Fruit fly (Drosophila melanogaster) whole organism, pupa: Measurements from ENCODE around the gene CG45105.
A peak's percentile ranks its signal among the peaks of the same experiment; 100 is the strongest.

Source experiments
- CG10348 ChIP-seq: fragments of 200-800 bp; sonication (Bioruptor generic); IDR thresholded peaks from 2 replicates; pipeline ENCODE4 v1.3.6; 2022; ENCODE audit warnings: missing biosample characterization, missing genetic modification characterization
- CG12605 ChIP-seq: fragments of 200-800 bp; sonication (Bioruptor generic); IDR thresholded peaks from 2 replicates; pipeline ENCODE4 v1.3.6; 2022; ENCODE audit warnings: missing biosample characterization, missing genetic modification characterization
- CG13204 ChIP-seq: fragments of 200-800 bp; sonication (Bioruptor generic); optimal IDR thresholded peaks from 2 replicates; lab custom pipeline; 2018; ENCODE audit warnings: missing biosample characterization, mild to moderate bottlenecking, missing genetic modification characterization, moderate library complexity
- CG14655 ChIP-seq: fragments of 200-800 bp; sonication (Bioruptor generic); optimal IDR thresholded peaks from 3 replicates; lab custom pipeline; 2017; ENCODE audit warnings: mild to moderate bottlenecking, missing biosample characterization, missing genetic modification reagents, missing genetic modification characterization
- CG15710 ChIP-seq: fragments of 200-800 bp; sonication (Bioruptor generic); optimal IDR thresholded peaks from 2 replicates; lab custom pipeline; 2018; ENCODE audit warnings: missing biosample characterization, mild to moderate bottlenecking, missing genetic modification characterization, moderate library complexity
- CG17806 ChIP-seq: fragments of 200-800 bp; sonication (Bioruptor generic); optimal IDR thresholded peaks from 2 replicates; lab custom pipeline; 2018; ENCODE audit warnings: missing biosample characterization, mild to moderate bottlenecking, missing genetic modification characterization, moderate library complexity
- CG32121 ChIP-seq: fragments of 200-800 bp; sonication (Bioruptor generic); IDR thresholded peaks from 2 replicates; pipeline ENCODE4 v1.3.6; 2022; ENCODE audit warnings: missing biosample characterization, missing genetic modification characterization
- CG34367 ChIP-seq: fragments of 200-800 bp; sonication (Bioruptor generic); optimal IDR thresholded peaks from 2 replicates; lab custom pipeline; 2018; ENCODE audit warnings: missing biosample characterization, mild to moderate bottlenecking, missing genetic modification characterization
- CG4496 ChIP-seq: fragments of 200-800 bp; sonication (Bioruptor generic); IDR thresholded peaks from 3 replicates; pipeline ENCODE4 v1.3.6; 2022; ENCODE audit warnings: missing biosample characterization, missing genetic modification characterization
- CG8159 ChIP-seq: fragments of 200-800 bp; sonication (Bioruptor generic); optimal IDR thresholded peaks from 3 replicates; lab custom pipeline; 2018; ENCODE audit warnings: missing biosample characterization, mild to moderate bottlenecking, missing genetic modification characterization, moderate library complexity
- CG8301 ChIP-seq: fragments of 200-800 bp; sonication (Bioruptor generic); optimal IDR thresholded peaks from 2 replicates; lab custom pipeline; 2018; ENCODE audit warnings: missing biosample characterization, mild to moderate bottlenecking, missing genetic modification characterization
- CG9948 ChIP-seq: fragments of 200-800 bp; sonication (Bioruptor generic); optimal IDR thresholded peaks from 2 replicates; lab custom pipeline; 2018; ENCODE audit warnings: missing biosample characterization, mild to moderate bottlenecking, missing genetic modification characterization, moderate library complexity
- D1 ChIP-seq: fragments of 200-800 bp; sonication (Bioruptor generic); optimal IDR thresholded peaks from 2 replicates; lab custom pipeline; 2018; ENCODE audit warnings: missing biosample characterization, mild to moderate bottlenecking, missing genetic modification characterization, moderate library complexity
- EcR ChIP-seq: fragments of 200-800 bp; sonication (Bioruptor generic); optimal IDR thresholded peaks from 3 replicates; lab custom pipeline; 2019; ENCODE audit warnings: missing biosample characterization, missing genetic modification characterization, mild to moderate bottlenecking, moderate library complexity, missing genetic modification reagents
- Ets98B ChIP-seq: fragments of 200-800 bp; sonication (Bioruptor generic); IDR thresholded peaks from 2 replicates; pipeline ENCODE4 v1.3.6; 2022; ENCODE audit warnings: missing biosample characterization, missing genetic modification characterization
- Pif1A ChIP-seq: fragments of 200-800 bp; sonication (Bioruptor generic); optimal IDR thresholded peaks from 3 replicates; lab custom pipeline; 2016; ENCODE audit warnings: missing biosample characterization, missing genetic modification characterization
- Pif1B ChIP-seq: fragments of 200-800 bp; sonication (Bioruptor generic); optimal IDR thresholded peaks from 3 replicates; lab custom pipeline; 2016; ENCODE audit warnings: missing biosample characterization, missing genetic modification characterization
- Snoo ChIP-seq: fragments of 200-800 bp; sonication (Bioruptor generic); optimal IDR thresholded peaks from 3 replicates; lab custom pipeline; 2017; ENCODE audit warnings: missing biosample characterization, mild to moderate bottlenecking, missing genetic modification characterization, inconsistent platforms
- fd96Ca ChIP-seq: fragments of 200-800 bp; sonication (Bioruptor generic); IDR thresholded peaks from 3 replicates; pipeline ENCODE4 v1.3.6; 2022; ENCODE audit warnings: missing biosample characterization, missing genetic modification characterization
- gl ChIP-seq: fragments of 200-800 bp; sonication (Bioruptor generic); optimal IDR thresholded peaks from 2 replicates; lab custom pipeline; 2018; ENCODE audit warnings: missing biosample characterization, mild to moderate bottlenecking, missing genetic modification characterization
- rn ChIP-seq: fragments of 200-800 bp; sonication (Bioruptor generic); IDR thresholded peaks from 2 replicates; pipeline ENCODE4 v1.3.6; 2022; ENCODE audit warnings: missing biosample characterization, missing genetic modification characterization

CG45105 gene

dm6 chr3R:15917907-15918306, at the start of gene CG45105:
CG45105 (minus strand) TSS chr3R:15918007.
- TF ChIP-seq CG10348 (no peak), CG32121 (GFP tag; lab: Robert Waterston, UW) (no peak), CG4496 (GFP tag; lab: Robert Waterston, UW) (no peak), CG9948 (no peak), Ets98B (GFP tag; lab: Robert Waterston, UW) (no peak), CG17806 (tag; lab: Kevin White, UChicago) (no peak), rn (GFP tag; lab: Robert Waterston, UW) (no peak), Pif1B (no peak), fd96Ca (GFP tag; lab: Robert Waterston, UW) (no peak), CG12605 (GFP tag; lab: Robert Waterston, UW) (no peak), EcR (no peak), CG8159 (no peak), CG15710 (tag; lab: Kevin White, UChicago) (no peak), Pif1A (GFP tag; lab: Kevin White, UChicago) (no peak), CG8301 (no peak), gl (tag; lab: Kevin White, UChicago) (no peak), CG14655 (GFP tag; lab: Kevin White, UChicago) (no peak), Snoo (tag; lab: Kevin White, UChicago) (no peak)
- TF ChIP-seq, all 21 proteins: peak for 0

dm6 chr3R:15965169-15965568, 47.4 kb upstream of the CG45105 start, which contains the start of the genes CG32856 and Rbf2:
CG32856 (minus strand) TSS chr3R:15965351.
Rbf2 (plus strand) TSS chr3R:15965446.
- TF ChIP-seq CG32121 (GFP tag; lab: Robert Waterston, UW) (peak; percentile 70), CG13204 (GFP tag; lab: Kevin White, UChicago) (no peak), fd96Ca (GFP tag; lab: Robert Waterston, UW) (no peak), Pif1A (GFP tag; lab: Kevin White, UChicago) (no peak), Ets98B (GFP tag; lab: Robert Waterston, UW) (no peak), CG12605 (GFP tag; lab: Robert Waterston, UW) (no peak; the same call in 1 of the 2 replicates), EcR (peak; percentile 35), D1 (no peak), CG15710 (tag; lab: Kevin White, UChicago) (peak; percentile 94), gl (tag; lab: Kevin White, UChicago) (no peak), CG17806 (tag; lab: Kevin White, UChicago) (peak; percentile 51), Pif1B (no peak), CG8159 (no peak), CG14655 (GFP tag; lab: Kevin White, UChicago) (no peak), CG8301 (no peak), CG4496 (GFP tag; lab: Robert Waterston, UW) (no peak), rn (GFP tag; lab: Robert Waterston, UW) (no peak), CG10348 (peak; percentile 56; the same call in 1 of the 2 replicates), CG34367 (tag; lab: Kevin White, UChicago) (peak; percentile 89), Snoo (tag; lab: Kevin White, UChicago) (peak; percentile 83), CG9948 (peak; percentile 90)

DNA sequence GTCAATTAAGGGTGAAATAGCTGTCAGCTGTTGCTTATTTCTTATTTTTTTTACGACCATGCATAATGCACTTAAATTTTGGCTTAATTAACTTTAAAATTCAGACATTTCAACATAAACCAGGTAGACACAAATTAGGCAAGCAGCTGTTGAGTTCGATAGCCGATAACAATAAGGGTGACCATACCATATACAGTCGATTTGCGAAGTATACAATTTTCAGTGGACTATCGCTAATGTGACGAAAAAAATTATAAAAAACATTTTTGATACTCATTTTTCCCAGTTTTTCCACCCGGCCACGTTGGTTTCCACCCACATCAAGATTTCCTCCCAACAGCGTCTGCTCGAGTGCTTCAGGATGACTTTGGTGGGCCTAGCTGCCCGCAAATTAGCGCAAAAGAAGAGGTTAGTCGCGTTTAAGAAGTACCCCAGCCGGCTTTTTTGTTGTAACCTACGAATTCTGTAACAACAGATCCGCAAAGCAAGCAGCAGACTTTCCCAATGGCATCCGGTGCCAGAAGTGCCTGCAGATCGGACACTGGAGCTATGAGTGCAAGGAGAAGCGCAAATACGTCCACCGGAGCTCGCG, 46.0 kb upstream of the CG45105 start, which contains the start of the genes CG4287 and CG5516:
CG4287 (minus strand) TSS at position 178 of the 592 bp plus-strand sequence.
CG5516 (plus strand) TSS at position 195 of the 592 bp plus-strand sequence.
- TF ChIP-seq CG34367 (tag; lab: Kevin White, UChicago) = no peak
- no peak for TF ChIP-seq Pif1A (GFP tag; lab: Kevin White, UChicago)

DNA sequence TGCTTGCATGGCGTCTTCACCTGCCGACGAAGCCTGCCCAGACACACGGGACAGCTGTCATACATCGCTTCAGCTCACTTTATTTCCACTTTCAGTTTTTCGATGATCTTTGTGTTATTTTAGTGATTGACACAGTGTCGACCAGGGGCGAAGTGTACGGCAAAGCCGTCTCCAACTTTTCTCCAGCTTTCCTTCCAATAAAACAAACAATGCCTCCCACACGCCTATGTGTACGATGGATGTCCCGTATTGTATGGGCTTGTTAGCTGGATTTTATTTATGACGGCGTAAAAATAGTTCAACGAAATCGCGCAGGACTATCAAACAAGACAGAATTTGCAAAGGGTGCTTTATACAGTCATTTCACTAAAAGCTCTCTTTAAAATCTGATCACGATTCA, 33.0 kb upstream of the CG45105 start, which contains the start of the genes CG31088 and CG46383:
CG31088 (minus strand) TSS at position 101 of the 400 bp plus-strand sequence.
CG46383 (minus strand) TSS at position 101 of the 400 bp plus-strand sequence.
- TF ChIP-seq Pif1A (GFP tag; lab: Kevin White, UChicago) = no peak
- no peak for TF ChIP-seq CG8301
- no peak for TF ChIP-seq Ets98B (GFP tag; lab: Robert Waterston, UW)
- no peak for TF ChIP-seq CG17806 (tag; lab: Kevin White, UChicago)
- TF ChIP-seq, all 21 proteins: peak for 0

DNA sequence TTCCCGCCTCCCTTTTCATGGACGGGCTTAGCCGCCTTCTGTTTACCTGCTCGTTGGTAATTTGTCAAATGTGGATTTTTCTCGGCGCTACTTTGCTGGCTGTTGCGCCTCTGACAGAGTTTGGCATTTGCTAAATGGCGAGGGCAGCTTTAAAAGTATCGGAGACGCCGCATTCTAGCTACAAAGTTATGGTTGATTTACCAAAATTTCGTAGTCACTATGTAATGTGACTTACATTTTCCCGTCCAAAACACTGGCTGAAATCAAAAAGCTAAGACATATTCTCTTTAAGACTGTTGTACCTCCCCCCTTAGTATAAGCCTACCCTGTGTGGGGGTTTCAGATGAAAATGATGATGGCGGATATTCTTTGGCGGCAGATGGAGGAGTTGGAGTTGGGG, 29.8 kb upstream of the CG45105 start:
- TF ChIP-seq CG4496 (GFP tag; lab: Robert Waterston, UW) (no peak), CG13204 (GFP tag; lab: Kevin White, UChicago) (no peak), CG34367 (tag; lab: Kevin White, UChicago) (no peak), Ets98B (GFP tag; lab: Robert Waterston, UW) (no peak), Pif1B (no peak), CG32121 (GFP tag; lab: Robert Waterston, UW) (no peak), CG10348 (no peak), CG14655 (GFP tag; lab: Kevin White, UChicago) (no peak), CG9948 (no peak), CG8301 (no peak), CG8159 (no peak), CG15710 (tag; lab: Kevin White, UChicago) (no peak), CG17806 (tag; lab: Kevin White, UChicago) (no peak), gl (tag; lab: Kevin White, UChicago) (no peak)
- TF ChIP-seq, all 21 proteins: peak for 0

dm6 chr3R:15937708-15938107, 19.9 kb upstream of the CG45105 start:
- TF ChIP-seq Pif1A (GFP tag; lab: Kevin White, UChicago) (no peak), CG34367 (tag; lab: Kevin White, UChicago) (no peak), CG14655 (GFP tag; lab: Kevin White, UChicago) (no peak), rn (GFP tag; lab: Robert Waterston, UW) (no peak), CG10348 (no peak), CG8301 (no peak), Pif1B (no peak), CG12605 (GFP tag; lab: Robert Waterston, UW) (no peak), CG4496 (GFP tag; lab: Robert Waterston, UW) (no peak), gl (tag; lab: Kevin White, UChicago) (no peak), CG17806 (tag; lab: Kevin White, UChicago) (no peak), Snoo (tag; lab: Kevin White, UChicago) (no peak), Ets98B (GFP tag; lab: Robert Waterston, UW) (no peak), D1 (no peak), fd96Ca (GFP tag; lab: Robert Waterston, UW) (no peak), CG8159 (no peak)
